Worm (Caenorhabditis elegans) whole organism, L3 larva: ENCODE results near the gene C01G10.15.
"Not testable (repeated sequence)": the region's sequence is repeated elsewhere in the genome, so short reads cannot be mapped to it uniquely, and the experiment has no call there.

Source experiments
- ZK546.5 ChIP-seq: sonication (generic microtip); optimal IDR thresholded peaks from 2 replicates; lab custom pipeline; 2017; ENCODE audit warnings: missing biosample characterization, missing genetic modification characterization
- ceh-16 ChIP-seq: sonication (generic microtip); optimal IDR thresholded peaks from 2 replicates; lab custom pipeline; 2017; ENCODE audit warnings: missing biosample characterization, missing genetic modification characterization
- ceh-28 ChIP-seq: fragments of 150-350 bp; optimal IDR thresholded peaks from 2 replicates; lab custom pipeline; 2014; ENCODE audit warnings: missing biosample characterization, missing genetic modification reagents, missing genetic modification characterization
- ceh-82 ChIP-seq: fragments of 150-350 bp; optimal IDR thresholded peaks from 2 replicates; lab custom pipeline; 2014; ENCODE audit warnings: missing biosample characterization, missing genetic modification characterization
- daf-12 ChIP-seq: fragments of 150-350 bp; optimal IDR thresholded peaks from 2 replicates; lab custom pipeline; 2014; ENCODE audit warnings: missing biosample characterization, missing genetic modification reagents, missing genetic modification characterization
- egl-27 ChIP-seq: sonication (generic microtip); optimal IDR thresholded peaks from 4 replicates; lab custom pipeline; 2017; ENCODE audit warnings: missing biosample characterization, missing genetic modification reagents, missing genetic modification characterization
- egl-5 ChIP-seq: fragments of 150-350 bp; optimal IDR thresholded peaks from 2 replicates; lab custom pipeline; 2017; ENCODE audit warnings: missing biosample characterization, missing genetic modification reagents, missing genetic modification characterization, inconsistent platforms
- elt-3 ChIP-seq, 3 experiments: fragments of 150-350 bp in 1 of 3; sonication (generic microtip) in 2 of 3; optimal IDR thresholded peaks; 2 replicates in 2 of 3; 4 replicates in 1 of 3; lab custom pipeline; 2014 to 2017; ENCODE audit warnings: missing biosample characterization in 3 of 3, missing genetic modification characterization in 3 of 3
- eor-1 ChIP-seq, 2 experiments: fragments of 150-350 bp; optimal IDR thresholded peaks; 2 replicates each; lab custom pipeline; 2014 to 2018; ENCODE audit warnings: missing biosample characterization in 2 of 2, missing genetic modification characterization in 2 of 2
- fkh-2 ChIP-seq: fragments of 150-350 bp; optimal IDR thresholded peaks from 2 replicates; lab custom pipeline; 2014; ENCODE audit warnings: missing biosample characterization, missing genetic modification reagents, missing genetic modification characterization
- fos-1 ChIP-seq: fragments of 150-350 bp; optimal IDR thresholded peaks from 2 replicates; lab custom pipeline; 2014; ENCODE audit warnings: missing biosample characterization, missing genetic modification characterization
- lin-15B ChIP-seq: fragments of 150-350 bp; optimal IDR thresholded peaks from 2 replicates; lab custom pipeline; 2014; ENCODE audit warnings: missing biosample characterization, missing genetic modification characterization
- lsy-12 ChIP-seq: sonication (generic microtip); optimal IDR thresholded peaks from 2 replicates; lab custom pipeline; 2016; ENCODE audit warnings: mild to moderate bottlenecking, missing genetic modification characterization, missing compliant biosample characterization
- mdl-1 ChIP-seq: fragments of 150-350 bp; optimal IDR thresholded peaks from 2 replicates; lab custom pipeline; 2014; ENCODE audit warnings: missing biosample characterization, missing genetic modification characterization
- mml-1 ChIP-seq: fragments of 150-350 bp; sonication (generic microtip); optimal IDR thresholded peaks from 3 replicates; lab custom pipeline; 2014; ENCODE audit warnings: missing biosample characterization, missing genetic modification characterization
- nhr-12 ChIP-seq: fragments of 150-350 bp; optimal IDR thresholded peaks from 2 replicates; lab custom pipeline; 2014; ENCODE audit warnings: missing biosample characterization, missing genetic modification characterization
- nhr-23 ChIP-seq: fragments of 150-350 bp; optimal IDR thresholded peaks from 2 replicates; lab custom pipeline; 2014; ENCODE audit warnings: missing biosample characterization, missing genetic modification reagents, missing genetic modification characterization
- nhr-237 ChIP-seq: fragments of 150-350 bp; optimal IDR thresholded peaks from 2 replicates; lab custom pipeline; 2014; ENCODE audit warnings: missing biosample characterization, missing genetic modification characterization
- nhr-28 ChIP-seq: fragments of 150-350 bp; optimal IDR thresholded peaks from 2 replicates; lab custom pipeline; 2014; ENCODE audit warnings: missing biosample characterization, missing genetic modification characterization
- nhr-77 ChIP-seq: fragments of 150-350 bp; optimal IDR thresholded peaks from 2 replicates; lab custom pipeline; 2014; ENCODE audit warnings: missing biosample characterization, missing genetic modification characterization
- pha-4 ChIP-seq: fragments of 150-350 bp; optimal IDR thresholded peaks from 2 replicates; lab custom pipeline; 2014; ENCODE audit warnings: missing biosample characterization, missing genetic modification reagents, missing genetic modification characterization
- sea-2 ChIP-seq: fragments of 150-350 bp; sonication (generic microtip); optimal IDR thresholded peaks from 4 replicates; lab custom pipeline; 2014; ENCODE audit warnings: missing biosample characterization, missing genetic modification reagents, missing genetic modification characterization
- skn-1 ChIP-seq: fragments of 150-350 bp; optimal IDR thresholded peaks from 2 replicates; lab custom pipeline; 2014; ENCODE audit warnings: missing biosample characterization, missing genetic modification characterization
- snpc-4 ChIP-seq: fragments of 150-350 bp; optimal IDR thresholded peaks from 2 replicates; lab custom pipeline; 2014; ENCODE audit warnings: missing biosample characterization, missing genetic modification characterization
- unc-39 ChIP-seq: sonication (generic microtip); optimal IDR thresholded peaks from 4 replicates; lab custom pipeline; 2017; ENCODE audit warnings: missing biosample characterization, missing genetic modification characterization
- unc-62 ChIP-seq: fragments of 150-350 bp; sonication (generic microtip); optimal IDR thresholded peaks from 4 replicates; lab custom pipeline; 2014; ENCODE audit warnings: missing biosample characterization, missing genetic modification reagents, missing genetic modification characterization
- zag-1 ChIP-seq: fragments of 150-350 bp; optimal IDR thresholded peaks from 2 replicates; lab custom pipeline; 2014; ENCODE audit warnings: missing biosample characterization, missing genetic modification characterization
- ztf-11 ChIP-seq: fragments of 150-350 bp; optimal IDR thresholded peaks from 2 replicates; lab custom pipeline; 2014; ENCODE audit warnings: missing biosample characterization, missing genetic modification characterization
- ztf-4 ChIP-seq: fragments of 150-350 bp; optimal IDR thresholded peaks from 2 replicates; lab custom pipeline; 2014; ENCODE audit warnings: missing biosample characterization, missing genetic modification characterization

C01G10.15 gene

DNA sequence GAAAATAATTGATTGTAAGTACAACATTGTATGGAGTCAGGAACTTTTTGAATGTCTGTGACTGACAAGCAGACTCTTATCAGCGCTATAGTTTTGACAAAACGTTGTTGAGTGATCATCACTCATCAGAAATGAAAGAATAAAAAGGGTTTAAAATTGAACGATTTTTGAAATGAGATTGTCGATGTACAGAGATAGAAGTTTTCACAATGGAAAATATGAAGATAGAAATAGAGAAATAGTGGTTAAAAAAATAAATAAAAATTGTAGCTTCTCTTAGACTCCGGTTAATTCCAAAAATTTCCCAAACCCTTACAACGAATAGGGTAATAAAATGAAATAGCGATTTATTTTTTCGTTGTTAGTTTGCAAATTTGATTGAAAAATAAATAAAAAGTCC lies 38.1 kb upstream of the C01G10.15 start, which contains the start of gene ugt-30:
Gene ugt-30, minus strand, starts transcription at position 101 of the 400 bp plus-strand sequence.
- not testable (repeated sequence) for TF ChIP-seq mdl-1 (tag; lab: Kevin White, UChicago); nhr-237 (tag; lab: Kevin White, UChicago); eor-1 (tag; optimal IDR thresholded peaks at IDR 0.05; lab: Kevin White, UChicago)

DNA sequence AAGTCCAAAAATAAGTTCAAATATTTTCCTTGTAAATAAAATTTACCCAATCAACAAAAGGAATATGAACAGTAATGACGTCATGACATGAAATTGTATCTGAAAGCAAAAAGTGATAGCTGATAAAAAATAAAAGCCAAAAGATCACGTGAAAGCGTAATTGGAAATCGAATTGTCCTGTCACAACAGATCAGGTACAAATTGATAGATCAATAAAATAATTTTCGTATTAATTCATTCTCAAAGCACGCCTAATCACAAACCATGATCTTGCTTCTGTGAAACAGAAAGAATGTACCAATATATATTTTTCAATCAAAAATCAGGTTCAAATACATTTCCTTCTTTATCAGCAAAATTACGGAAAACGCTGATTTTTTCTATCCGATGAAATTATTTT lies 32.4 kb upstream of the C01G10.15 start, which contains the start of gene flor-1:
Gene flor-1, minus strand, starts transcription at position 101 of the 400 bp plus-strand sequence.
- TF ChIP-seq zag-1 (tag; lab: Kevin White, UChicago) (no peak), elt-3 (tag; optimal IDR thresholded peaks at IDR 0.05; lab: Kevin White, UChicago) (no peak), eor-1 (tag; optimal IDR thresholded peaks at IDR 0.05; lab: Kevin White, UChicago) (no peak), nhr-237 (tag; lab: Kevin White, UChicago) (no peak), unc-39 (no peak), ceh-82 (tag; lab: Kevin White, UChicago) (no peak), egl-27 (tag; lab: Kevin White, UChicago) (no peak), skn-1 (tag; lab: Kevin White, UChicago) (no peak), sea-2 (GFP tag; lab: Kevin White, UChicago) (no peak), ceh-16 (tag; lab: Kevin White, UChicago) (no peak), lin-15B (no peak), daf-12 (tag; lab: Kevin White, UChicago) (no peak), nhr-12 (tag; lab: Kevin White, UChicago) (no peak), snpc-4 (tag; lab: Kevin White, UChicago) (no peak)

DNA sequence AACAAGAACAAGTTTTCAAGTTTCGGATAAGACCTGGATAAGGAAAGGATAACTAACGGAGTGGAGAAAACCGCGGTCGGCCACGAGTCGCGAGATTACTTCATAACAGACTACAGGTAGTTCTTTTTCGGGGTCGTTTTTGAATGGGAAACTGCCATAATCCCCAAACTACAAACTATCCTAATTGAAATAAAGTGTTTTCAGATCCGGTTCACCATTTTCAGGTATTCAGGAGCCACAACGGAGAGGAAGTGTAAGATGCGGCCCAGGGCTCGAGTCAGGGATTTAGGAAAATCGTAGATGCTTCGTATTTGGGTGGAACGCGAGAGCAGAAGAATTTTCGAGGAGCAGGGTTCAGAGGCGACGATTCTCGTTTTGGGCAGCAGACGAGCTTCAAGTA lies 28.9 kb upstream of the C01G10.15 start, which contains the start of gene T01G5.8:
Gene T01G5.8, plus strand, starts transcription at position 301 of the 400 bp plus-strand sequence.
- TF ChIP-seq nhr-28 (tag; lab: Kevin White, UChicago); mml-1 (tag; lab: Kevin White, UChicago); fos-1: not testable (repeated sequence)

DNA sequence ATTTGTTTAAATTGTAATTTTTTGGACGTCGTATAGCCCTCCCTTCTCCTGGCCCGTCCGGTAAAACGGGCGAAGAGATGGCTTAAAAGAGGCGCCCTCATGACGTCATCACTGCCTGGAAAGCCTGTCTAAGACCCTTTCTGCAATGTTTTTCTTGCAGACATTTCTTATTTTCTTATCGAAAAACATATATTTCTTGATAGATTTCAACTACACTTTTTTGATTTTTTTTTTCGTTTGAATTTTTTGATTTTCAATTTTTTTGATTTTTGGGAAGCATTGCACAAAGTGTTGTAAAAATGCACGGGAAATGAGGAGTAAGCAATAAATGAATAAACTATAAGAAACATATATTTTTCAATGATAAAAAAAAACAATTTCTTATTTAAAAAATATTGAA lies 26.9 kb upstream of the C01G10.15 start, which contains the start of gene T01G5.6:
Gene T01G5.6, minus strand, starts transcription at position 101 of the 400 bp plus-strand sequence.
- no peak for TF ChIP-seq fkh-2 (tag; lab: Kevin White, UChicago)
- no peak for TF ChIP-seq ceh-82 (tag; lab: Kevin White, UChicago)

DNA sequence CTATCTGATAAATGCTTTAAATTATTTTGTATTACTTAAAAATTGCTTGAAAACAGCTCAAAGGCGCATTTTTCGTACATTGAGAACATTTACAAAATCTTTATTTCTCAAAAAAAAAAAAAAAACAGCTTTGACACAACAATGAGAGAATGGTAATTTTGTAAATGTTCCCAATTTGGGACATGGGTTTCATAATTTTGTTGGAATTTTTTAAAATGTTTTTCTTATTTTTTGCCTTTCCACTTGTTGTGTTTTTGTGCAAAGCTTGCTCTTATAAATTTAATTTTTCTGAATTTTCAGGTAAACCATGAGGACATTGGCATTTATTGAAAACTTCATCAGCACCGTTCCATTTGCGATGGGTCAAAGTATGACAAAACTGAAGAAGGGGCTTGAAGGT lies 24.6 kb upstream of the C01G10.15 start, which contains the start of gene T01G5.7:
Gene T01G5.7, plus strand, starts transcription at position 301 of the 400 bp plus-strand sequence.
- TF ChIP-seq nhr-77 (tag; lab: Kevin White, UChicago) = no peak
- no peak for TF ChIP-seq lsy-12 (tag; lab: Kevin White, UChicago)
- no peak for TF ChIP-seq egl-5 (tag; lab: Kevin White, UChicago)
- TF ChIP-seq unc-62 (GFP tag; lab: Kevin White, UChicago) = no peak
- no peak for TF ChIP-seq ceh-28 (tag; lab: Kevin White, UChicago)
- no peak for TF ChIP-seq mdl-1 (tag; lab: Kevin White, UChicago)
- no peak for TF ChIP-seq eor-1 (tag; optimal IDR thresholded peaks at IDR 0.05; lab: Kevin White, UChicago)

DNA sequence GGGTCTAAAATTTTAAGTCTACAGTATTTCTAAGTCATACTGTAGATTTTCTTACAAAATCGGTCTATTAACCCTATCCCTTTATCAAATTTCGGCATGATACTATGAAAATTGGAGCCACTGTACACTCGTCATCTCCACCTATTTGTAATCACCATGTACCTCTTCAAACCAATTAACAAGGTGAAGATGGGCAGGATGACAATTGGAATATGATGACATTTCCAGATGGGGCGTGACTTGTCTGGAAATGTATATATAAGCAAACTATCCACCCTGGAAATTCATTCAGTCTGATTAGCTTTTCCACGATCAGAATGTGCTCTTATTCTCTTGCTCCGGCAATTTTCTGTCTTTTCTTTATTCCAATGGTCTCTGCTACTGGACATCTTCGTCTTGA lies 22.2 kb upstream of the C01G10.15 start, which contains the start of gene Y75B12A.2:
Gene Y75B12A.2, plus strand, starts transcription at position 301 of the 400 bp plus-strand sequence.
- no peak for TF ChIP-seq fkh-2 (tag; lab: Kevin White, UChicago)
- TF ChIP-seq ZK546.5 (tag; lab: Kevin White, UChicago) = no peak
- TF ChIP-seq ztf-4 (tag; lab: Kevin White, UChicago) = no peak

DNA sequence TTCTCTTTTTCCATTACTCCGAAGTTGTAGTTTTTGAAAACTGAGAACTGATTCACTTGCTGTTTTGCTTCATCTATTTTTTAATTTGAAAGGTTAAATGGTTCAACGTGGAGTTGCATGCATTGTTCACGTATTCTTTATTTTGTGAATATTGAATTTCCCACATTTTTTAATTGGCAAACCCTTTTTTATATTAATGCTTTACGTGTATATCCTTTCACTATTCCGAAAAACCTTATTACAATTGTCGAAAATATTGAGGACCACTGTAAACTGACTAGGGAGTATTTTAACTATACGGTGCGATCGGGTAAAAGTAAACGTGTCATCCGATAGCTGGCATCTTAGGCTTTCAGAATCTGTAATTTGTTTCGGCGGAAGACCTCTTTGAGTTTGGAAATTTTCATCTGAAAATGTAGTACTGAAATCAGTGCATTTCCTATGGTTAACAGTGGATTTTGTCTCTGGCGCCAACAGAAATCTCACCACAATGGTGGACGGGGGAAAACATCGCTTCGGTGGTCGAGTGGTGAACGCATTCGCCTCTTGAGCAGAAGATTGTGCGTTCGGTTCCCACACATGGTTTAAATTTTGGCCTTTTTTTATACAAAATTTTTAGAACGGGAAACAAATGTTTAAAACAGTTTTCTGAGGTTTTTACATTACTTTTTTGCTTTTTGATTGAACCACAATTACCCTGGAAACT lies 18.9 kb upstream of the C01G10.15 start, which contains the start of gene C01G10.14:
Gene C01G10.14, minus strand, starts transcription at position 51 of the 706 bp plus-strand sequence.
- TF ChIP-seq nhr-23 (tag; lab: Kevin White, UChicago); pha-4; ztf-11 (tag; lab: Kevin White, UChicago): not testable (repeated sequence)
